Fruit fly (Drosophila melanogaster): ENCODE results near the gene CG1146.

The CG1146 gene

dm6 chr3L:2536969-2537600 lies 48.5 kb downstream of the CG1146 start (continued):
- peak; percentile 61 for TF ChIP-seq CG1529 (GFP tag; optimal IDR thresholded peaks at IDR 0.05)
- TF ChIP-seq Dip3 (GFP tag; optimal IDR thresholded peaks at IDR 0.05) = no peak
- TF ChIP-seq onecut (GFP tag; IDR thresholded peaks at IDR 0.05) = peak; percentile 72
- TF ChIP-seq chinmo (GFP tag; IDR thresholded peaks at IDR 0.05; ENCODE audit: partially characterized antibody) = 0 out of 4 replicates have a peak, but pooled peaks have one; percentile 44
- no peak for TF ChIP-seq Dref (GFP tag; IDR thresholded peaks at IDR 0.05)
- TF ChIP-seq odd (GFP tag; optimal IDR thresholded peaks at IDR 0.05) = peak; percentile 81
- peak; percentile 19 for TF ChIP-seq shn (GFP tag; optimal IDR thresholded peaks at IDR 0.05)
- TF ChIP-seq Blimp-1 (GFP tag; optimal IDR thresholded peaks at IDR 0.05) = peak; percentile 73
- TF ChIP-seq CG14667 (GFP tag; IDR thresholded peaks at IDR 0.05) = no peak
- TF ChIP-seq CG2202 (tag; optimal IDR thresholded peaks at IDR 0.05) = peak; percentile 72
- TF ChIP-seq sna (GFP tag; IDR thresholded peaks at IDR 0.05; ENCODE audit: partially characterized antibody) = no peak
- peak; percentile 5 for TF ChIP-seq HmgD (GFP tag; optimal IDR thresholded peaks at IDR 0.05)
- TF ChIP-seq Neu2 (GFP tag; optimal IDR thresholded peaks at IDR 0.05; ENCODE audit: borderline replicate concordance) = no peak
- TF ChIP-seq bcd (GFP tag; optimal IDR thresholded peaks at IDR 0.05) = peak; percentile 66
- peak; percentile 84 for TF ChIP-seq CG15601 (tag; optimal IDR thresholded peaks at IDR 0.05)
- TF ChIP-seq CG11696 (GFP tag; IDR thresholded peaks at IDR 0.05) = peak; percentile 79
- peak; percentile 41 for TF ChIP-seq tio (GFP tag; optimal IDR thresholded peaks at IDR 0.05)
- no peak for TF ChIP-seq gro (GFP tag; optimal IDR thresholded peaks at IDR 0.05)
- TF ChIP-seq CG4854 (GFP tag; optimal IDR thresholded peaks at IDR 0.05) = peak; percentile 46
- TF ChIP-seq CG10274 (GFP tag; optimal IDR thresholded peaks at IDR 0.05) = peak; percentile 98
- peak; percentile 62; the same call in 1 of the 2 replicates for TF ChIP-seq CG14014 (GFP tag; IDR thresholded peaks at IDR 0.05)
- peak; percentile 20 for TF ChIP-seq gcm2 (GFP tag; optimal IDR thresholded peaks at IDR 0.05)
- TF ChIP-seq CG14965 (GFP tag; optimal IDR thresholded peaks at IDR 0.05; ENCODE audit: borderline replicate concordance) = peak; percentile 27
- TF ChIP-seq CG7556 (GFP tag; optimal IDR thresholded peaks at IDR 0.05) = peak; percentile 66
- peak; percentile 24 for TF ChIP-seq CG9437 (GFP tag; optimal IDR thresholded peaks at IDR 0.05)
- no peak for TF ChIP-seq gt (GFP tag; IDR thresholded peaks at IDR 0.05)
- TF ChIP-seq az2 (GFP tag; optimal IDR thresholded peaks at IDR 0.05) = peak; percentile 16
- TF ChIP-seq sens (GFP tag) = peak; percentile 95
- TF ChIP-seq CG31441 (GFP tag; IDR thresholded peaks at IDR 0.05) = peak; percentile 65
- no peak for TF ChIP-seq CG1832 (GFP tag; optimal IDR thresholded peaks at IDR 0.05)
- no peak for TF ChIP-seq CG8478 (optimal IDR thresholded peaks at IDR 0.05)
- peak; percentile 94 for TF ChIP-seq Vsx1 (GFP tag; optimal IDR thresholded peaks at IDR 0.05)
- no peak for TF ChIP-seq CG4730 (GFP tag; IDR thresholded peaks at IDR 0.05)
- TF ChIP-seq pb (GFP tag; optimal IDR thresholded peaks at IDR 0.05) = no peak
- peak; percentile 12 for TF ChIP-seq ERR (GFP tag; optimal IDR thresholded peaks at IDR 0.05)
- TF ChIP-seq CG12104 (GFP tag; optimal IDR thresholded peaks at IDR 0.05) = peak; percentile 67
- TF ChIP-seq sqz (GFP tag; optimal IDR thresholded peaks at IDR 0.05) = peak; percentile 77
- peak; percentile 74 for TF ChIP-seq CG1792 (GFP tag; optimal IDR thresholded peaks at IDR 0.05)
- no peak for TF ChIP-seq CG9817 (tag; optimal IDR thresholded peaks at IDR 0.05)
- no peak for TF ChIP-seq nom (GFP tag; optimal IDR thresholded peaks at IDR 0.05)
- peak; percentile 44 for TF ChIP-seq NC2α (GFP tag; optimal IDR thresholded peaks at IDR 0.05)
- no peak for TF ChIP-seq CG9876 (GFP tag; optimal IDR thresholded peaks at IDR 0.05)
- peak; percentile 80 for TF ChIP-seq CG6854 (GFP tag; optimal IDR thresholded peaks at IDR 0.05)
- peak; percentile 24; the same call in 1 of the 2 replicates for TF ChIP-seq CG1024 (GFP tag; IDR thresholded peaks at IDR 0.05)
- TF ChIP-seq dan (GFP tag; IDR thresholded peaks at IDR 0.05) = no peak
- TF ChIP-seq Med (GFP tag) = peak; percentile 93
- peak; percentile 33 for TF ChIP-seq pnt (GFP tag; optimal IDR thresholded peaks at IDR 0.05)
- peak; percentile 46 for TF ChIP-seq oc (tag; optimal IDR thresholded peaks at IDR 0.05)
- TF ChIP-seq MTF-1 (GFP tag; optimal IDR thresholded peaks at IDR 0.05; ENCODE audit: borderline replicate concordance) = peak; percentile 90
- no peak for TF ChIP-seq C15 (GFP tag; IDR thresholded peaks at IDR 0.05)
